Worm (Caenorhabditis elegans): ENCODE results near the gene M117.1.

The M117.1 gene

ce11 chrIV:11838657-11839056, 24.6 kb downstream of the M117.1 start, which contains the start of gene fbxb-3:
Gene fbxb-3 (plus strand): TSS chrIV:11838957.
- TF ChIP-seq ceh-9 (tag; optimal IDR thresholded peaks at IDR 0.05) (no peak), fkh-10 (GFP tag; optimal IDR thresholded peaks at IDR 0.05) (no peak), ztf-11 (tag; optimal IDR thresholded peaks at IDR 0.05) (no peak), elt-3 (tag; optimal IDR thresholded peaks at IDR 0.05) (no peak), jun-1 (tag; optimal IDR thresholded peaks at IDR 0.05) (no peak), mml-1 (tag; optimal IDR thresholded peaks at IDR 0.05) (no peak), lsy-12 (tag; optimal IDR thresholded peaks at IDR 0.05) (no peak), hmg-11 (tag; optimal IDR thresholded peaks at IDR 0.05) (no peak), egl-27 (tag; optimal IDR thresholded peaks at IDR 0.05) (no peak), elt-1 (tag; optimal IDR thresholded peaks at IDR 0.05) (no peak), R02D3.7 (tag; optimal IDR thresholded peaks at IDR 0.05) (no peak), ceh-28 (tag; optimal IDR thresholded peaks at IDR 0.05) (no peak), pha-4 (tag; optimal IDR thresholded peaks at IDR 0.05) (no peak), unc-62 (GFP tag; optimal IDR thresholded peaks at IDR 0.05) (no peak), lin-15B (tag; optimal IDR thresholded peaks at IDR 0.05) (no peak), sea-2 (GFP tag; optimal IDR thresholded peaks at IDR 0.05) (no peak), elt-2 (tag; optimal IDR thresholded peaks at IDR 0.05) (no peak), aly-2 (tag; optimal IDR thresholded peaks at IDR 0.05) (no peak)

DNA sequence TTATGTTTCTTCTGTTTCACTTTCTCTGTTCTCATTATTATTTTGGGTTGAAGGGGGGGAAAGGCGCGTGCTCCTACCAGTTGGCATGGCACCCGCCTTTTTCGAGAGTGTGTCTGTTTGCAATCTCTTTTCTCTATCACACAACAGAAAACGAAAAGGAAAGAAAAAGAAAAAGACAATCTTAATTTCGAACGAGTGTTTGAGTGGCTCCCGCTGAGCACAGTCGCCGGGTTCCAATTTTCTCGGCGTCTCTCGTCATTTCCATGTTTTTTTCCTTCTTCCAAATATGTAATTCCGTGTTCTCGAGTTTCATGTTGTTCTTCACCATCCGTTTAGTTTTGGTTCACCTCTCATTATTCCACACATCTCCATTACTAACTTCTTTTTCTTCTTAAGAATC, 28.1 kb downstream of the M117.1 start, which contains the start of gene F38H4.3:
Gene F38H4.3 (plus strand): TSS at position 301 of the 400 bp plus-strand sequence.
- TF ChIP-seq jun-1 (tag; optimal IDR thresholded peaks at IDR 0.05), result no peak
- no peak for TF ChIP-seq eor-1 (tag; optimal IDR thresholded peaks at IDR 0.05)
- TF ChIP-seq nhr-25 (tag; optimal IDR thresholded peaks at IDR 0.05), result no peak
- TF ChIP-seq pha-4 (tag; optimal IDR thresholded peaks at IDR 0.05), result peak; percentile 56
- TF ChIP-seq mml-1 (tag; optimal IDR thresholded peaks at IDR 0.05), result no peak

DNA sequence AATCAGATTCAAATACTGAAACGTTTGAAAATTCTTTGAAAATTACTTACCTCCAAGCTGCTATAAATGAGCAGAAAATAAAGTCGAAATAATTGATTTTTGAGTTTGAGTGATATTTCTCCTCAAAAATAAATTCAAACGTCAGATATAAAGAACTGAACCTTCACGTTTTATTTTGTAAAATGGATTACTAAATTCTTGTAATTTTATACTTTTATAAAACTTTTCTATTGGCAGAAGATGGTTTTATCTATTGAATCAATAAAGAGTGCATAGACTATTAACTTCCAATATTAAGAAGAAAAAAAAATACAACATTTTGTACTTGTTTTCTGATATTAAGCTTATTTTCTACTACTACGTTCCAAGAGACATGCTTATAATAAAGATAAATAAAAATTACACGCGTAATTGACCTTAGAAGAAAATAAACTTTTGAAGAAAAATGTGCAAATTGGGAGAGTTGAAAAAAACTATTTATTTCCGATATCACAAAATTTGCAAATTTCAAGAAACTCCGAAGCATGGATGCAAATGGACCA, 33.8 kb downstream of the M117.1 start, which contains the start of the genes F38H4.6 and F38H4.4:
Gene F38H4.6 (minus strand): TSS at position 101 of the 542 bp plus-strand sequence.
Gene F38H4.4 (plus strand): TSS at position 492 of the 542 bp plus-strand sequence.
- TF ChIP-seq nhr-77 (tag; optimal IDR thresholded peaks at IDR 0.05), result no peak
- TF ChIP-seq unc-62 (GFP tag; optimal IDR thresholded peaks at IDR 0.05), result no peak
- no peak for TF ChIP-seq sea-2 (GFP tag; optimal IDR thresholded peaks at IDR 0.05)
- TF ChIP-seq ceh-82 (tag; optimal IDR thresholded peaks at IDR 0.05), result no peak
- TF ChIP-seq skn-1 (tag; optimal IDR thresholded peaks at IDR 0.05), result no peak
- no peak for TF ChIP-seq R02D3.7 (tag; optimal IDR thresholded peaks at IDR 0.05)
- TF ChIP-seq lin-39 (tag; optimal IDR thresholded peaks at IDR 0.05), result no peak
- TF ChIP-seq pqm-1 (tag; optimal IDR thresholded peaks at IDR 0.05), result no peak
- TF ChIP-seq fkh-2 (tag; optimal IDR thresholded peaks at IDR 0.05), result no peak
- TF ChIP-seq elt-1 (tag; optimal IDR thresholded peaks at IDR 0.05), result no peak
- no peak for TF ChIP-seq tbx-2 (tag; optimal IDR thresholded peaks at IDR 0.05)

ce11 chrIV:11851882-11852281, 37.8 kb downstream of the M117.1 start, which contains the start of gene F38H4.5:
Gene F38H4.5 (plus strand): TSS chrIV:11852182.
- TF ChIP-seq hmg-11 (tag; optimal IDR thresholded peaks at IDR 0.05) (no peak), ceh-16 (tag; optimal IDR thresholded peaks at IDR 0.05) (no peak), pha-4 (tag; optimal IDR thresholded peaks at IDR 0.05) (no peak), elt-3 (tag; optimal IDR thresholded peaks at IDR 0.05) (no peak), sea-2 (GFP tag; optimal IDR thresholded peaks at IDR 0.05) (no peak)

- no peak for TF ChIP-seq ceh-9 (tag; optimal IDR thresholded peaks at IDR 0.05)
- no peak for TF ChIP-seq elt-3 (tag; optimal IDR thresholded peaks at IDR 0.05)
- TF ChIP-seq skn-1 (tag; optimal IDR thresholded peaks at IDR 0.05), result no peak
- peak; percentile 43 for TF ChIP-seq elt-2 (tag; optimal IDR thresholded peaks at IDR 0.05)
- TF ChIP-seq lin-39 (tag; optimal IDR thresholded peaks at IDR 0.05), result peak; percentile 12
- TF ChIP-seq nhr-43 (tag; optimal IDR thresholded peaks at IDR 0.05; ENCODE audit: poor library complexity, severe bottlenecking), result peak; percentile 10
- no peak for TF ChIP-seq sea-2 (GFP tag; optimal IDR thresholded peaks at IDR 0.05)
- TF ChIP-seq hmg-11 (tag; optimal IDR thresholded peaks at IDR 0.05), result no peak
- TF ChIP-seq egl-5 (tag; optimal IDR thresholded peaks at IDR 0.05), result peak; percentile 86
- TF ChIP-seq nhr-25 (tag; optimal IDR thresholded peaks at IDR 0.05), result peak; percentile 24
- TF ChIP-seq nhr-23 (tag; optimal IDR thresholded peaks at IDR 0.05), result peak; percentile 13
- no peak for TF ChIP-seq aly-2 (tag; optimal IDR thresholded peaks at IDR 0.05)
- TF ChIP-seq pha-4 (tag; optimal IDR thresholded peaks at IDR 0.05), result peak; percentile 96
- TF ChIP-seq nhr-67 (tag; optimal IDR thresholded peaks at IDR 0.05), result no peak
- TF ChIP-seq snpc-4 (tag; optimal IDR thresholded peaks at IDR 0.05), result peak; percentile 76
- peak; percentile 72 for TF ChIP-seq lin-15B (tag; optimal IDR thresholded peaks at IDR 0.05)
- no peak for TF ChIP-seq lsy-12 (tag; optimal IDR thresholded peaks at IDR 0.05)
- no peak for TF ChIP-seq egl-27 (tag; optimal IDR thresholded peaks at IDR 0.05)
- no peak for TF ChIP-seq nfya-1 (tag; optimal IDR thresholded peaks at IDR 0.05; ENCODE audit: insufficient read depth)
These were observed 40.7 kb downstream of the M117.1 start, which contains the start of gene tag-30 for ce11 chrIV:11854777-11855176. Gene tag-30 (minus strand): TSS chrIV:11855159.
